Worm (Caenorhabditis elegans): ENCODE data around the gene C31E10.6.

Gene C31E10.6

DNA sequence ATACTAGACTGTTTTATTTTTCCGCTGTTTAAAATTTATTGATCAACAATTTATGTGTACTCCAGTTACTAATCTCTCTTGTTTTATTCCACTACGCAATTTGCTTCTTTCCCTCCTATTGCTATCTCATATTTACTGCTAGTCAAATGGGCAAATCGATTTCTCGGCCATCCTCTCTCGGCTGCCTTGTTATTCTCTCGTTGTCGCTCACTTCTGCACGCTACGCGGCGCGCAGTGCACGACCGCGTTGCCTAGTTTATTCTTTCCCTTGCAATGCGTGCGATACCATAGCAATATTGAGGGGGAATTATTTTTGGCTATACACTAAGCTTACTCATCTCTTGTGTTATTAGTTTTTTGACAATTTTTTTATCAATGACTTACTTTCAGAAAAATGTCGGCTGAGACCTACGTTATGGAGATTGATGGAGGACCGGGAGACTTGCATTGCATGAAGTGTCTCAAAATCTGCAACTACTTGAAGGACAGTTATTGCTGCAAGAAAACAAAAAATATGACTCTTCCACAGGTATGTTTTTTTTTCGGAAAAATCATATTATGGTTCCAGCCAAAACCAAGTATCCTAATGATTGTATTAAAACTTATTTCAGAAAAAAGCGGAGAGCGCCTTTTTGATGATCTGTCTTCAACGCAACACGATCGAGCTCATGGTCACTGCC lies 18.6 kb upstream of the C31E10.6 start, which contains the start of gene F48F7.6 (continued):
- TF ChIP-seq egl-13 (tag; optimal IDR thresholded peaks at IDR 0.05) (no peak), hlh-4 (tag; optimal IDR thresholded peaks at IDR 0.05) (no peak), zag-1 (tag; optimal IDR thresholded peaks at IDR 0.05) (no peak), mef-2 (tag; optimal IDR thresholded peaks at IDR 0.05) (no peak), elt-2 (tag; optimal IDR thresholded peaks at IDR 0.05) (no peak), mab-9 (GFP tag; IDR thresholded peaks at IDR 0.05) (no peak), sptf-1 (tag; optimal IDR thresholded peaks at IDR 0.05) (no peak), snu-23 (GFP tag; optimal IDR thresholded peaks at IDR 0.05) (peak; percentile 59), hlh-17 (GFP tag; optimal IDR thresholded peaks at IDR 0.05; ENCODE audit: borderline replicate concordance) (no peak), nhr-11 (tag; optimal IDR thresholded peaks at IDR 0.05) (no peak), xbp-1 (tag; optimal IDR thresholded peaks at IDR 0.05) (peak; percentile 11), efl-3 (GFP tag; optimal IDR thresholded peaks at IDR 0.05) (no peak), tbx-2 (tag; optimal IDR thresholded peaks at IDR 0.05) (peak; percentile 46), ets-5 (GFP tag; IDR thresholded peaks at IDR 0.05) (no peak), ztf-11 (tag; optimal IDR thresholded peaks at IDR 0.05) (no peak), alr-1 (tag; optimal IDR thresholded peaks at IDR 0.05; ENCODE audit: borderline replicate concordance) (no peak), fos-1 (tag; optimal IDR thresholded peaks at IDR 0.05) (peak; percentile 27), C34B4.2 (tag; optimal IDR thresholded peaks at IDR 0.05) (no peak), jun-1 (tag; optimal IDR thresholded peaks at IDR 0.05) (peak; percentile 5), aly-2 (tag; optimal IDR thresholded peaks at IDR 0.05) (peak; percentile 6), unc-86 (tag; optimal IDR thresholded peaks at IDR 0.05) (no peak), skn-1 (tag; optimal IDR thresholded peaks at IDR 0.05) (peak; percentile 38), lin-15B (tag; optimal IDR thresholded peaks at IDR 0.05) (peak; percentile 19), dpl-1 (GFP tag; optimal IDR thresholded peaks at IDR 0.05) (peak in 1 of 3 experiments; percentile 7), fkh-10 (GFP tag; optimal IDR thresholded peaks at IDR 0.05) (no peak), lin-13 (GFP tag; optimal IDR thresholded peaks at IDR 0.05) (no peak), pqm-1 (tag; optimal IDR thresholded peaks at IDR 0.05) (no peak), pax-3 (tag; optimal IDR thresholded peaks at IDR 0.05) (no peak), nhr-90 (tag; optimal IDR thresholded peaks at IDR 0.05; ENCODE audit: poor library complexity) (no peak), nhr-71 (tag; optimal IDR thresholded peaks at IDR 0.05) (peak; percentile 54), ceh-82 (tag; optimal IDR thresholded peaks at IDR 0.05) (peak in 1 of 3 experiments; percentile 45), lsy-2 (tag; optimal IDR thresholded peaks at IDR 0.05) (peak in 1 of 2 experiments; percentile 62), fkh-4 (tag; optimal IDR thresholded peaks at IDR 0.05; ENCODE audit: borderline replicate concordance) (no peak), nhr-84 (tag; optimal IDR thresholded peaks at IDR 0.05) (no peak), lin-14 (GFP tag; optimal IDR thresholded peaks at IDR 0.05) (peak; percentile 53), efl-1 (optimal IDR thresholded peaks at IDR 0.05) (peak in 1 of 2 experiments; percentile 12), efl-1 (GFP tag; optimal IDR thresholded peaks at IDR 0.05 in 1 of 2) (no peak), mep-1 (tag; optimal IDR thresholded peaks at IDR 0.05) (peak; percentile 39)

DNA sequence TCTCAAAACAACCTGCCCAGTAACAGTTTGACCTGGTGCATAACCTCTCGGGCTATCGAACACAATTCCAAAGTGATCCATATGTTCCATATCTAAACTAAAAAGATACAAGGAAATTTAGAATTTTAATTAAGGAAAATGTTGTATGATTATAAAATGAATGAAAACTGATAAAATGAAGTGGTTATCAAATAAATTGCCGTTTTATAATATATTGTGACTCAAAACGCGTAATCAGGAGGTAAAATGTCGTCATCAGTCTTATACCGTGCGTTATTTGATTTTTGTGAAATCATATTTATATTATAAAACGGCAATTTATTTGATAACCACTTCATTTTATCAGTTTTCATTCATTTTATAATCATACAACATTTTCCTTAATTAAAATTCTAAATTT lies 15.7 kb upstream of the C31E10.6 start, which contains the start of gene arrd-24:
arrd-24 (minus strand) TSS at position 101 of the 400 bp plus-strand sequence.
- TF ChIP-seq elt-2 (tag; optimal IDR thresholded peaks at IDR 0.05) = peak; percentile 46

DNA sequence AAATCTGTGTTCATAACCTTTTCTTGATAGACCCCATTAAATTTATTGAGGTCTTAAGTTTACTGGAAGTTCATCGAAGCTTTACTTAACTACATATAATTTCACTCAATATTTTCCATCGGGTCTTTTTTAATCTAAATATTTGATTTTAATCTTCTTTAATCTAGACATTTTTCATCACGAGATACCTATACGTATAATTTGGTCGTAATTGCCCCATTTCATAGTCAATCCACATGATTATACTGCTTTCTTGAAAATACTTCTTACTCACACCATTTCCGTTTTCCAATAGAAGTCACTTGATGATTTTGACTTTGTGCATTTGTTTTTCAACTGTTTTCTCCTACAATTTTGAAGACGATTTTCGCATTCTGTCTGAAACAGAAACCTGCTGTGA lies 9.8 kb upstream of the C31E10.6 start, which contains the start of gene irld-24:
irld-24 (plus strand) TSS at position 301 of the 400 bp plus-strand sequence.
- TF ChIP-seq lin-35 (GFP tag; optimal IDR thresholded peaks at IDR 0.05) (no peak), sup-37 (GFP tag; optimal IDR thresholded peaks at IDR 0.05) (no peak), elt-2 (tag; optimal IDR thresholded peaks at IDR 0.05) (no peak), tbx-2 (tag; optimal IDR thresholded peaks at IDR 0.05) (no peak), unc-62 (GFP tag; optimal IDR thresholded peaks at IDR 0.05) (no peak), ces-1 (GFP tag; optimal IDR thresholded peaks at IDR 0.05) (no peak)
